Worm (Caenorhabditis elegans) whole organism, late embryonic: ENCODE data around the gene M05D6.8.

Source experiments
- C08G9.2 ChIP-seq: sonication (generic microtip); optimal IDR thresholded peaks from 2 replicates; lab custom pipeline; 2016; ENCODE audit warnings: mild to moderate bottlenecking, missing genetic modification characterization, moderate library complexity, missing compliant biosample characterization
- C38D4.7 ChIP-seq: fragments of 200-800 bp; sonication (Bioruptor generic); optimal IDR thresholded peaks from 2 replicates; lab custom pipeline; 2018; ENCODE audit warnings: mild to moderate bottlenecking, missing genetic modification characterization, moderate library complexity, missing compliant biosample characterization
- F13H6.1 ChIP-seq: sonication (generic microtip); optimal IDR thresholded peaks from 2 replicates; lab custom pipeline; 2016; ENCODE audit warnings: missing genetic modification characterization, missing compliant biosample characterization
- T23F11.4 ChIP-seq: fragments of 200-800 bp; sonication (Bioruptor generic); optimal IDR thresholded peaks from 2 replicates; lab custom pipeline; 2018; ENCODE audit warnings: mild to moderate bottlenecking, missing genetic modification characterization, missing compliant biosample characterization
- ama-1 ChIP-seq: fragments of 150-350 bp; optimal IDR thresholded peaks from 2 replicates; lab custom pipeline; 2014
- ceh-14 ChIP-seq: sonication (generic microtip); optimal IDR thresholded peaks from 2 replicates; lab custom pipeline; 2016; ENCODE audit warnings: missing genotype, missing genetic modification characterization, missing compliant biosample characterization
- ceh-18 ChIP-seq: sonication (generic microtip); optimal IDR thresholded peaks from 2 replicates; lab custom pipeline; 2016; ENCODE audit warnings: missing genetic modification characterization, missing compliant biosample characterization
- ceh-2 ChIP-seq: sonication (generic microtip); optimal IDR thresholded peaks from 2 replicates; lab custom pipeline; 2016; ENCODE audit warnings: missing genotype, missing genetic modification characterization, missing compliant biosample characterization
- ceh-22 ChIP-seq: sonication (generic microtip); optimal IDR thresholded peaks from 2 replicates; lab custom pipeline; 2017; ENCODE audit warnings: missing biosample characterization, missing genetic modification characterization
- ceh-24 ChIP-seq: sonication (generic microtip); optimal IDR thresholded peaks from 2 replicates; lab custom pipeline; 2016; ENCODE audit warnings: mild to moderate bottlenecking, missing genetic modification characterization, missing compliant biosample characterization
- ceh-31 ChIP-seq: sonication (generic microtip); optimal IDR thresholded peaks from 2 replicates; lab custom pipeline; 2016; ENCODE audit warnings: missing genetic modification characterization, missing compliant biosample characterization
- ceh-6 ChIP-seq: fragments of 200-800 bp; sonication (Bioruptor generic); optimal IDR thresholded peaks from 2 replicates; lab custom pipeline; 2018; ENCODE audit warnings: mild to moderate bottlenecking, missing genetic modification characterization, missing compliant biosample characterization
- che-1 ChIP-seq: sonication (generic microtip); optimal IDR thresholded peaks from 2 replicates; lab custom pipeline; 2016; ENCODE audit warnings: mild to moderate bottlenecking, missing genetic modification characterization, missing compliant biosample characterization
- dmd-4 ChIP-seq: sonication (generic microtip); optimal IDR thresholded peaks from 2 replicates; lab custom pipeline; 2016; ENCODE audit warnings: borderline replicate concordance, missing genetic modification characterization, missing compliant biosample characterization
- elt-2 ChIP-seq: sonication (generic microtip); optimal IDR thresholded peaks from 2 replicates; lab custom pipeline; 2016; ENCODE audit warnings: missing genetic modification reagents, missing genetic modification characterization, missing compliant biosample characterization
- ets-4 ChIP-seq: sonication (generic microtip); optimal IDR thresholded peaks from 2 replicates; lab custom pipeline; 2016; ENCODE audit warnings: missing genetic modification characterization, missing compliant biosample characterization
- eyg-1 ChIP-seq: sonication (generic microtip); optimal IDR thresholded peaks from 2 replicates; lab custom pipeline; 2016; ENCODE audit warnings: missing genotype, missing genetic modification characterization, missing compliant biosample characterization
- fax-1 ChIP-seq: sonication (generic microtip); optimal IDR thresholded peaks from 2 replicates; lab custom pipeline; 2016; ENCODE audit warnings: missing genotype, missing genetic modification characterization, missing compliant biosample characterization
- fkh-10 ChIP-seq: fragments of 150-350 bp; optimal IDR thresholded peaks from 2 replicates; lab custom pipeline; 2014; ENCODE audit warnings: missing biosample characterization, missing genetic modification reagents, missing genetic modification characterization
- hlh-15 ChIP-seq: sonication (generic microtip); optimal IDR thresholded peaks from 2 replicates; lab custom pipeline; 2016; ENCODE audit warnings: missing genetic modification characterization, missing compliant biosample characterization
- hlh-6 ChIP-seq: sonication (generic microtip); optimal IDR thresholded peaks from 2 replicates; lab custom pipeline; 2016; ENCODE audit warnings: missing genotype, missing genetic modification characterization, missing compliant biosample characterization
- lim-6 ChIP-seq: sonication (generic microtip); optimal IDR thresholded peaks from 2 replicates; lab custom pipeline; 2016; ENCODE audit warnings: missing genetic modification characterization, missing compliant biosample characterization
- lin-11 ChIP-seq: fragments of 200-800 bp; sonication (Bioruptor generic); optimal IDR thresholded peaks from 2 replicates; lab custom pipeline; 2018; ENCODE audit warnings: mild to moderate bottlenecking, missing genetic modification characterization, missing compliant biosample characterization
- madf-2 ChIP-seq: sonication (generic microtip); optimal IDR thresholded peaks from 2 replicates; lab custom pipeline; 2017; ENCODE audit warnings: missing genetic modification characterization, missing compliant biosample characterization
- nhr-11 ChIP-seq: fragments of 150-350 bp; optimal IDR thresholded peaks from 2 replicates; lab custom pipeline; 2014; ENCODE audit warnings: missing biosample characterization, missing genetic modification characterization
- nhr-232 ChIP-seq: sonication (generic microtip); optimal IDR thresholded peaks from 2 replicates; lab custom pipeline; 2016; ENCODE audit warnings: missing genetic modification characterization, missing compliant biosample characterization
- pag-3 ChIP-seq: sonication (generic microtip); optimal IDR thresholded peaks from 2 replicates; lab custom pipeline; 2016; ENCODE audit warnings: missing compliant biosample characterization, missing genetic modification characterization, borderline replicate concordance
- pat-9 ChIP-seq: fragments of 200-800 bp; sonication (Bioruptor generic); optimal IDR thresholded peaks from 2 replicates; lab custom pipeline; 2018; ENCODE audit warnings: mild to moderate bottlenecking, missing genetic modification characterization, moderate library complexity, missing compliant biosample characterization
- pha-2 ChIP-seq: sonication (generic microtip); optimal IDR thresholded peaks from 2 replicates; lab custom pipeline; 2017; ENCODE audit warnings: mild to moderate bottlenecking, missing genetic modification characterization, missing compliant biosample characterization
- pha-4 ChIP-seq: fragments of 150-350 bp; optimal IDR thresholded peaks from 2 replicates; lab custom pipeline; 2018; ENCODE audit warnings: missing biosample characterization, missing genetic modification reagents, missing genetic modification characterization
- ref-2 ChIP-seq: sonication (generic microtip); optimal IDR thresholded peaks from 2 replicates; lab custom pipeline; 2016; ENCODE audit warnings: missing genetic modification characterization, missing compliant biosample characterization
- rnt-1 ChIP-seq: sonication (generic microtip); optimal IDR thresholded peaks from 2 replicates; lab custom pipeline; 2016; ENCODE audit warnings: missing genetic modification characterization, missing compliant biosample characterization
- sdc-2 ChIP-seq: sonication (generic microtip); optimal IDR thresholded peaks from 2 replicates; lab custom pipeline; 2016; ENCODE audit warnings: missing genotype, missing genetic modification characterization, missing compliant biosample characterization
- sox-2 ChIP-seq: fragments of 200-800 bp; sonication (Bioruptor generic); IDR thresholded peaks from 2 replicates; pipeline ENCODE4 v1.3.6; 2022; ENCODE audit warnings: missing genetic modification reagents, missing genetic modification characterization, missing compliant biosample characterization
- sox-4 ChIP-seq: sonication (generic microtip); optimal IDR thresholded peaks from 2 replicates; lab custom pipeline; 2017; ENCODE audit warnings: mild to moderate bottlenecking, missing genetic modification characterization, inconsistent platforms, missing compliant biosample characterization
- syd-9 ChIP-seq: sonication (generic microtip); optimal IDR thresholded peaks from 2 replicates; lab custom pipeline; 2016; ENCODE audit warnings: mild to moderate bottlenecking, missing genetic modification characterization, moderate library complexity, missing compliant biosample characterization
- tbx-2 ChIP-seq: sonication (generic microtip); optimal IDR thresholded peaks from 2 replicates; lab custom pipeline; 2016; ENCODE audit warnings: missing genetic modification characterization, missing compliant biosample characterization
- tbx-7 ChIP-seq: sonication (generic microtip); optimal IDR thresholded peaks from 2 replicates; lab custom pipeline; 2016; ENCODE audit warnings: missing genotype, missing genetic modification characterization, missing compliant biosample characterization
- ttx-3 ChIP-seq: sonication (generic microtip); optimal IDR thresholded peaks from 2 replicates; lab custom pipeline; 2016; ENCODE audit warnings: missing genetic modification reagents, missing genetic modification characterization, missing compliant biosample characterization
- unc-3 ChIP-seq, 2 experiments: fragments of 200-800 bp in 1 of 2; sonication (Bioruptor generic) in 1 of 2; sonication (generic microtip) in 1 of 2; conservative IDR thresholded peaks in 1 of 2; optimal IDR thresholded peaks in 1 of 2; 2 replicates each; pipeline versions ENCODE4 v1.3.6 to Lab custom; 2016 to 2022; ENCODE audit warnings: missing compliant biosample characterization in 2 of 2, missing genetic modification characterization in 2 of 2, missing genetic modification reagents in 1 of 2
- unc-42 ChIP-seq: sonication (generic microtip); optimal IDR thresholded peaks from 2 replicates; lab custom pipeline; 2016; ENCODE audit warnings: missing genotype, missing genetic modification characterization, missing compliant biosample characterization
- unc-55 ChIP-seq: sonication (generic microtip); optimal IDR thresholded peaks from 2 replicates; lab custom pipeline; 2017; ENCODE audit warnings: missing biosample characterization, missing genetic modification reagents, missing genetic modification characterization
- unc-86 ChIP-seq: sonication (generic microtip); optimal IDR thresholded peaks from 2 replicates; lab custom pipeline; 2016; ENCODE audit warnings: missing genetic modification characterization, missing compliant biosample characterization
- ztf-16 ChIP-seq: sonication (generic microtip); optimal IDR thresholded peaks from 2 replicates; lab custom pipeline; 2017; ENCODE audit warnings: missing genetic modification characterization, missing compliant biosample characterization

Gene M05D6.8

ce11 chrII:8446731-8447130, 24.3 kb downstream of the M05D6.8 start, which contains the start of gene cut-3:
Gene cut-3, minus strand, starts transcription at chrII:8446831.
- TF ChIP-seq unc-3 (GFP tag; conservative IDR thresholded peaks at IDR 0.05; lab: Robert Waterston, UW) (no peak), unc-3 (tag; optimal IDR thresholded peaks at IDR 0.05; lab: Kevin White, UChicago) (no peak), pha-2 (tag; lab: Kevin White, UChicago) (no peak), ceh-14 (tag; lab: Kevin White, UChicago) (no peak), F13H6.1 (tag; lab: Kevin White, UChicago) (no peak), unc-42 (no peak), ceh-6 (GFP tag; lab: Kevin White, UChicago) (no peak), hlh-6 (tag; lab: Kevin White, UChicago) (no peak), ceh-24 (tag; lab: Kevin White, UChicago) (no peak), sdc-2 (tag; lab: Kevin White, UChicago) (no peak), fkh-10 (no peak), sox-2 (no peak), sox-4 (tag; lab: Kevin White, UChicago) (no peak), ztf-16 (no peak), tbx-7 (tag; lab: Kevin White, UChicago) (no peak), elt-2 (tag; lab: Kevin White, UChicago) (no peak), tbx-2 (tag; lab: Kevin White, UChicago) (no peak), nhr-11 (tag; lab: Kevin White, UChicago) (no peak), nhr-232 (tag; lab: Kevin White, UChicago) (no peak), ceh-18 (tag; lab: Kevin White, UChicago) (no peak)

ce11 chrII:8444007-8444406, 27.0 kb downstream of the M05D6.8 start, which contains the start of gene evl-20:
Gene evl-20, plus strand, starts transcription at chrII:8444307.
- TF ChIP-seq eyg-1: no peak
- no peak for TF ChIP-seq ceh-31
- TF ChIP-seq lin-11: no peak
- TF ChIP-seq elt-2 (tag; lab: Kevin White, UChicago): no peak
- no peak for TF ChIP-seq hlh-15 (tag; lab: Kevin White, UChicago)

ce11 chrII:8442717-8443223, 28.3 kb downstream of the M05D6.8 start, which contains the start of gene eif-3.G:
Gene eif-3.G, plus strand, starts transcription at chrII:8442767.
- TF ChIP-seq sdc-2 (tag; lab: Kevin White, UChicago): no peak
- no peak for TF ChIP-seq ceh-24 (tag; lab: Kevin White, UChicago)
- no peak for TF ChIP-seq hlh-15 (tag; lab: Kevin White, UChicago)

- no peak for TF ChIP-seq ceh-6 (GFP tag; lab: Kevin White, UChicago)
- TF ChIP-seq ceh-22 (tag; lab: Kevin White, UChicago): no peak
- no peak for TF ChIP-seq che-1 (tag; lab: Kevin White, UChicago)
- no peak for TF ChIP-seq rnt-1 (tag; lab: Kevin White, UChicago)
- peak; percentile 14 for TF ChIP-seq tbx-2 (tag; lab: Kevin White, UChicago)
- no peak for TF ChIP-seq dmd-4
- no peak for TF ChIP-seq unc-55 (GFP tag; lab: Kevin White, UChicago)
- TF ChIP-seq hlh-6 (tag; lab: Kevin White, UChicago): no peak
- no peak for TF ChIP-seq F13H6.1 (tag; lab: Kevin White, UChicago)
- TF ChIP-seq T23F11.4 (GFP tag; lab: Kevin White, UChicago): no peak
- TF ChIP-seq ets-4 (tag; lab: Kevin White, UChicago): no peak
- TF ChIP-seq eyg-1: no peak
- no peak for TF ChIP-seq C08G9.2 (tag; lab: Kevin White, UChicago)
- TF ChIP-seq nhr-232 (tag; lab: Kevin White, UChicago): no peak
- no peak for TF ChIP-seq pag-3 (tag; lab: Kevin White, UChicago)
- no peak for TF ChIP-seq ztf-16
- TF ChIP-seq pha-2 (tag; lab: Kevin White, UChicago): no peak
- no peak for TF ChIP-seq pat-9
- no peak for TF ChIP-seq pha-4 (tag; lab: Kevin White, UChicago)
- no peak for TF ChIP-seq ceh-18 (tag; lab: Kevin White, UChicago)
- no peak for TF ChIP-seq lim-6 (tag; lab: Kevin White, UChicago)
- TF ChIP-seq madf-2: no peak
- TF ChIP-seq ceh-14 (tag; lab: Kevin White, UChicago): no peak
- TF ChIP-seq ama-1 (lab: Kevin White, UChicago): no peak
- TF ChIP-seq syd-9: no peak
- no peak for TF ChIP-seq unc-3 (GFP tag; conservative IDR thresholded peaks at IDR 0.05; lab: Robert Waterston, UW)
- TF ChIP-seq unc-3 (tag; optimal IDR thresholded peaks at IDR 0.05; lab: Kevin White, UChicago): peak; percentile 10
- TF ChIP-seq ttx-3 (tag; lab: Kevin White, UChicago): no peak
- no peak for TF ChIP-seq unc-42
- TF ChIP-seq ceh-2 (tag; lab: Kevin White, UChicago): no peak
- no peak for TF ChIP-seq ref-2 (tag; lab: Kevin White, UChicago)
- peak; percentile 14 for TF ChIP-seq unc-86 (tag; lab: Kevin White, UChicago)
- TF ChIP-seq lin-11: no peak
- no peak for TF ChIP-seq fax-1 (tag; lab: Kevin White, UChicago)
- TF ChIP-seq C38D4.7: no peak
Observed at ce11 chrII:8442176-8442575, 28.9 kb downstream of the M05D6.8 start.
